Worm (Caenorhabditis elegans) whole organism, young adult: ENCODE measurements around the gene F10D7.5.

Experiments used
- B0261.1 ChIP-seq: sonication (generic microtip); optimal IDR thresholded peaks from 2 replicates; lab custom pipeline; 2016; ENCODE audit warnings: mild to moderate bottlenecking, missing genetic modification characterization, moderate library complexity, missing compliant biosample characterization
- ZK185.1 ChIP-seq: sonication (generic microtip); optimal IDR thresholded peaks from 2 replicates; lab custom pipeline; 2016; ENCODE audit warnings: mild to moderate bottlenecking, missing genetic modification characterization, missing compliant biosample characterization; ENCODE audit not compliant: poor library complexity, severe bottlenecking
- ceh-100 ChIP-seq: fragments of 200-800 bp; sonication (Bioruptor generic); IDR thresholded peaks from 2 replicates; pipeline ENCODE4 v1.3.6; 2022; ENCODE audit warnings: missing genetic modification reagents, missing genetic modification characterization, missing compliant biosample characterization
- die-1 ChIP-seq: sonication (generic microtip); optimal IDR thresholded peaks from 2 replicates; lab custom pipeline; 2016; ENCODE audit warnings: missing genotype, mild to moderate bottlenecking, missing genetic modification characterization, missing compliant biosample characterization
- egl-18 ChIP-seq: fragments of 200-800 bp; sonication (Bioruptor generic); IDR thresholded peaks from 2 replicates; pipeline ENCODE4 v1.3.6; 2022; ENCODE audit warnings: missing genetic modification reagents, missing genetic modification characterization, missing compliant biosample characterization
- him-1 ChIP-seq: sonication (generic microtip); optimal IDR thresholded peaks from 2 replicates; lab custom pipeline; 2016; ENCODE audit warnings: missing genotype, missing genetic modification reagents, missing genetic modification characterization, missing compliant biosample characterization
- nfyb-1 ChIP-seq: fragments of 200-800 bp; sonication (Bioruptor generic); IDR thresholded peaks from 2 replicates; pipeline ENCODE4 v1.3.6; 2022; ENCODE audit warnings: missing genetic modification reagents, missing genetic modification characterization, missing compliant biosample characterization
- nhr-90 ChIP-seq: sonication (generic microtip); optimal IDR thresholded peaks from 2 replicates; lab custom pipeline; 2016; ENCODE audit warnings: missing genotype, mild to moderate bottlenecking, missing genetic modification characterization, missing compliant biosample characterization
- pbrm-1 ChIP-seq: fragments of 200-800 bp; sonication (Bioruptor generic); IDR thresholded peaks from 2 replicates; pipeline ENCODE4 v1.3.6; 2022; ENCODE audit warnings: missing genetic modification reagents, missing genetic modification characterization, missing compliant biosample characterization
- pha-4 ChIP-seq: fragments of 150-350 bp; sonication (generic microtip); optimal IDR thresholded peaks from 2 replicates; lab custom pipeline; 2014; ENCODE audit warnings: missing biosample characterization, missing genetic modification reagents, missing genetic modification characterization
- tbp1 ChIP-seq: fragments of 200-800 bp; sonication (Bioruptor generic); optimal IDR thresholded peaks from 2 replicates; lab custom pipeline; 2018; ENCODE audit warnings: mild to moderate bottlenecking, missing genetic modification characterization, missing compliant biosample characterization
- tbx-9 ChIP-seq: sonication (generic microtip); optimal IDR thresholded peaks from 2 replicates; lab custom pipeline; 2016; ENCODE audit warnings: borderline replicate concordance, missing genetic modification characterization, inconsistent platforms, missing compliant biosample characterization
- zfh-2 ChIP-seq: fragments of 200-800 bp; sonication (Bioruptor generic); conservative IDR thresholded peaks from 2 replicates; pipeline ENCODE4 v1.3.6; 2022; ENCODE audit warnings: missing genetic modification reagents, missing genetic modification characterization, missing compliant biosample characterization

- TF ChIP-seq pha-4 (tag; lab: Kevin White, UChicago) = no peak
- no peak for TF ChIP-seq die-1
- TF ChIP-seq him-1 = no peak
- TF ChIP-seq ZK185.1 (tag; lab: Kevin White, UChicago) = no peak
- TF ChIP-seq tbx-9 = no peak
- no peak for TF ChIP-seq ceh-100
- no peak for TF ChIP-seq zfh-2 (GFP tag; lab: Robert Waterston, UW)
- TF ChIP-seq B0261.1 (tag; lab: Kevin White, UChicago) = no peak
- no peak for TF ChIP-seq tbp1
- TF ChIP-seq egl-18 (GFP tag; lab: Robert Waterston, UW) = no peak
- no peak for TF ChIP-seq pbrm-1 (GFP tag; lab: Robert Waterston, UW)
- TF ChIP-seq nfyb-1 (GFP tag; lab: Robert Waterston, UW) = no peak
- TF ChIP-seq nhr-90 (tag; lab: Kevin White, UChicago) = no peak
These were observed 42.0 kb downstream of the F10D7.5 start for ce11 chrX:17349411-17349810.
